Fruit fly (Drosophila melanogaster): ENCODE data around the gene RpS5b.

- TF ChIP-seq kay (GFP tag; ENCODE audit: borderline replicate concordance) (no peak), Mnt (GFP tag; optimal IDR thresholded peaks at IDR 0.05) (no peak), Crg-1 (GFP tag; optimal IDR thresholded peaks at IDR 0.05) (no peak), pad (GFP tag; optimal IDR thresholded peaks at IDR 0.05) (no peak), CG12768 (GFP tag; optimal IDR thresholded peaks at IDR 0.05) (no peak), cic (GFP tag; optimal IDR thresholded peaks at IDR 0.05) (no peak), CG7101 (tag; optimal IDR thresholded peaks at IDR 0.05) (no peak), CG7045 (GFP tag; optimal IDR thresholded peaks at IDR 0.05) (no peak), cnc (optimal IDR thresholded peaks at IDR 0.05) (no peak), Hr96 (GFP tag; optimal IDR thresholded peaks at IDR 0.05) (no peak), CG33017 (tag; optimal IDR thresholded peaks at IDR 0.05) (no peak), CG11617 (GFP tag; optimal IDR thresholded peaks at IDR 0.05) (no peak)
Observed at dm6 chr3R:14864819-14865218, 36.5 kb downstream of the RpS5b start.
